Worm (Caenorhabditis elegans) whole organism, L4 larva: ENCODE measurements around the gene srt-3.

Source experiments
- ceh-32 ChIP-seq: sonication (generic microtip); optimal IDR thresholded peaks from 2 replicates; lab custom pipeline; 2016; ENCODE audit warnings: mild to moderate bottlenecking, missing genetic modification characterization, missing compliant biosample characterization; ENCODE audit not compliant: poor library complexity
- daf-12 ChIP-seq: fragments of 150-350 bp; optimal IDR thresholded peaks from 2 replicates; lab custom pipeline; 2014; ENCODE audit warnings: missing biosample characterization, missing genetic modification reagents, missing genetic modification characterization
- dmd-8 ChIP-seq: fragments of 200-800 bp; sonication (Bioruptor generic); IDR thresholded peaks from 2 replicates; pipeline ENCODE4 v1.3.6; 2022; ENCODE audit warnings: missing genetic modification characterization, missing compliant biosample characterization
- dve-1 ChIP-seq: sonication (generic microtip); optimal IDR thresholded peaks from 2 replicates; lab custom pipeline; 2017; ENCODE audit warnings: antibody characterized with exemption, mild to moderate bottlenecking, missing genetic modification characterization, missing compliant biosample characterization; ENCODE audit not compliant: insufficient read depth
- fos-1 ChIP-seq: fragments of 150-350 bp; optimal IDR thresholded peaks from 2 replicates; lab custom pipeline; 2014; ENCODE audit warnings: missing biosample characterization, missing genetic modification characterization
- lin-13 ChIP-seq: fragments of 150-350 bp; optimal IDR thresholded peaks from 2 replicates; lab custom pipeline; 2014; ENCODE audit warnings: missing biosample characterization, missing genetic modification reagents, missing genetic modification characterization
- lin-39 ChIP-seq: fragments of 150-350 bp; optimal IDR thresholded peaks from 2 replicates; lab custom pipeline; 2014; ENCODE audit warnings: missing biosample characterization, missing genetic modification reagents, missing genetic modification characterization
- madf-9 ChIP-seq: fragments of 200-800 bp; sonication (Bioruptor generic); conservative IDR thresholded peaks from 2 replicates; pipeline ENCODE4 v1.3.6; 2022; ENCODE audit warnings: missing genetic modification reagents, missing genetic modification characterization, missing compliant biosample characterization
- nhr-237 ChIP-seq: sonication (generic microtip); optimal IDR thresholded peaks from 2 replicates; lab custom pipeline; 2017; ENCODE audit warnings: missing biosample characterization, missing genetic modification characterization
- nhr-77 ChIP-seq: fragments of 150-350 bp; optimal IDR thresholded peaks from 2 replicates; lab custom pipeline; 2014; ENCODE audit warnings: missing biosample characterization, missing genetic modification characterization
- pqm-1 ChIP-seq: sonication (generic microtip); optimal IDR thresholded peaks from 2 replicates; lab custom pipeline; 2017; ENCODE audit warnings: missing biosample characterization, missing genetic modification characterization
- unc-62 ChIP-seq, 3 experiments: fragments of 150-350 bp in 1 of 3; sonication (generic microtip); optimal IDR thresholded peaks in 2 of 3; peaks in 1 of 3; 1 replicate in 1 of 3; 2 replicates in 2 of 3; lab custom pipeline; 2014 to 2017; ENCODE audit warnings: missing biosample characterization in 3 of 3, missing genetic modification characterization in 3 of 3, missing genetic modification reagents in 3 of 3, missing genotype in 1 of 3
- zag-1 ChIP-seq: fragments of 150-350 bp; optimal IDR thresholded peaks from 2 replicates; lab custom pipeline; 2014; ENCODE audit warnings: missing biosample characterization, missing genetic modification characterization

DNA sequence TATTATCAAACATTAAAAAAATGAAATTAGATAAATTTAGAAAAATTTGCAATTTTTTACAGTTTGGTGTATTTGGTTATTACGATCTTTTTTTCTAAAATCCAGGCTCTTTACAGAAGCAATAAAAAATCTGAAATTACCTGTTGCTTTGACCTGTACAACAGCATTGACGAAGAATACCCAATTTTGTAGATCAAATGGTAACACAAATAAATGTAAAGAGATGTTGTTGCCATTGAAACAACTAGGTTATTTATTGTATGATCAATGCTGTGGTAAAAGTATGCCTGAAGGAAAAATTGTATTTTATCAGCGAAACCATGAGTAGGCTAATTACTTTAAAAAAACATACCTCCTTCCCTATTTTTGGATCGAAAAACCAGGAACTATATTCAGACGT lies 18.4 kb downstream of the srt-3 start:
- TF ChIP-seq zag-1: no peak
- TF ChIP-seq daf-12 (tag; lab: Kevin White, UChicago): no peak
- TF ChIP-seq dmd-8: no peak
- TF ChIP-seq unc-62 (GFP tag; optimal IDR thresholded peaks at IDR 0.05 in 1 of 2; lab: Kevin White, UChicago): peak in 1 of 2 experiments; percentile 91
- no peak for TF ChIP-seq unc-62 (tag; optimal IDR thresholded peaks at IDR 0.05; lab: Kevin White, UChicago)
- TF ChIP-seq nhr-77 (tag; lab: Kevin White, UChicago): no peak
- no peak for TF ChIP-seq madf-9 (GFP tag; lab: Robert Waterston, UW)
- no peak for TF ChIP-seq lin-13
- TF ChIP-seq fos-1 (tag; lab: Kevin White, UChicago): no peak
- TF ChIP-seq lin-39: no peak
- TF ChIP-seq ceh-32 (tag; lab: Kevin White, UChicago): no peak
- no peak for TF ChIP-seq dve-1 (tag; lab: Kevin White, UChicago)
- no peak for TF ChIP-seq pqm-1
- TF ChIP-seq nhr-237: no peak
